Fruit fly (Drosophila melanogaster) whole organism, embryonic: ENCODE results near the gene CG32313.

Experiments
- Bteb2 ChIP-seq: fragments of 200-800 bp; sonication (Bioruptor generic); optimal IDR thresholded peaks from 2 replicates; lab custom pipeline; 2016; ENCODE audit warnings: missing biosample characterization, missing genetic modification characterization
- C15 ChIP-seq: fragments of 200-800 bp; sonication (Bioruptor generic); IDR thresholded peaks from 3 replicates; pipeline ENCODE4 v1.3.6; 2022; ENCODE audit warnings: missing biosample characterization, missing genetic modification characterization
- CG10209 ChIP-seq: fragments of 200-800 bp; sonication (Bioruptor generic); optimal IDR thresholded peaks from 3 replicates; lab custom pipeline; 2017; ENCODE audit warnings: missing biosample characterization, mild to moderate bottlenecking, missing genetic modification characterization, missing genetic modification reagents
- CG10543 ChIP-seq: fragments of 200-800 bp; sonication (Bioruptor generic); optimal IDR thresholded peaks from 3 replicates; lab custom pipeline; 2017; ENCODE audit warnings: missing biosample characterization, mild to moderate bottlenecking, missing genetic modification characterization, moderate library complexity
- CG12299 ChIP-seq: fragments of 200-800 bp; sonication (Bioruptor generic); optimal IDR thresholded peaks from 2 replicates; lab custom pipeline; 2018; ENCODE audit warnings: missing biosample characterization, mild to moderate bottlenecking, missing genetic modification characterization
- CG17359 ChIP-seq: fragments of 200-800 bp; sonication (Bioruptor generic); optimal IDR thresholded peaks from 3 replicates; lab custom pipeline; 2018; ENCODE audit warnings: missing biosample characterization, mild to moderate bottlenecking, missing genetic modification characterization, moderate library complexity
- CG17361 ChIP-seq: fragments of 200-800 bp; sonication (Bioruptor generic); IDR thresholded peaks from 3 replicates; pipeline ENCODE4 v1.3.6; 2022; ENCODE audit warnings: missing biosample characterization, missing genetic modification characterization
- CG17385 ChIP-seq: fragments of 200-800 bp; sonication (Bioruptor generic); optimal IDR thresholded peaks from 3 replicates; lab custom pipeline; 2018; ENCODE audit warnings: missing biosample characterization, mild to moderate bottlenecking, missing genetic modification characterization
- CG18011 ChIP-seq: fragments of 200-800 bp; sonication (Bioruptor generic); optimal IDR thresholded peaks from 2 replicates; lab custom pipeline; 2017; ENCODE audit warnings: missing biosample characterization, missing genetic modification characterization, mild to moderate bottlenecking, moderate library complexity, missing genotype
- CG18262 ChIP-seq: fragments of 200-800 bp; optimal IDR thresholded peaks from 3 replicates; lab custom pipeline; 2019; ENCODE audit warnings: missing biosample characterization, mild to moderate bottlenecking, missing genetic modification characterization, moderate library complexity
- CG1832 ChIP-seq: fragments of 200-800 bp; sonication (Bioruptor generic); optimal IDR thresholded peaks from 2 replicates; lab custom pipeline; 2017; ENCODE audit warnings: missing biosample characterization, mild to moderate bottlenecking, missing genetic modification characterization, inconsistent platforms
- CG18476 ChIP-seq: fragments of 200-800 bp; sonication (Bioruptor generic); optimal IDR thresholded peaks from 2 replicates; lab custom pipeline; 2016; ENCODE audit warnings: missing biosample characterization, mild to moderate bottlenecking, missing genetic modification characterization
- CG2120 ChIP-seq: fragments of 200-800 bp; sonication (Bioruptor generic); optimal IDR thresholded peaks from 3 replicates; lab custom pipeline; 2016; ENCODE audit warnings: missing biosample characterization, missing genetic modification characterization
- CG2199 ChIP-seq: fragments of 200-800 bp; sonication (Bioruptor generic); IDR thresholded peaks from 3 replicates; pipeline ENCODE4 v1.3.6; 2022; ENCODE audit warnings: missing biosample characterization, missing genetic modification characterization
- CG30431 ChIP-seq: fragments of 200-800 bp; sonication (Bioruptor generic); optimal IDR thresholded peaks from 2 replicates; lab custom pipeline; 2017; ENCODE audit warnings: missing biosample characterization, missing genetic modification characterization
- CG31224 ChIP-seq: fragments of 200-800 bp; sonication (Bioruptor generic); IDR thresholded peaks from 2 replicates; pipeline ENCODE4 v1.3.6; 2022; ENCODE audit warnings: missing biosample characterization, missing genetic modification characterization
- CG34224 ChIP-seq: fragments of 200-800 bp; sonication (Bioruptor generic); IDR thresholded peaks from 3 replicates; pipeline ENCODE4 v1.3.6; 2022; ENCODE audit warnings: missing biosample characterization, missing genetic modification characterization; ENCODE audit not compliant: partially characterized antibody
- CG4730 ChIP-seq: fragments of 200-800 bp; sonication (Bioruptor generic); IDR thresholded peaks from 2 replicates; pipeline ENCODE4 v1.3.6; 2022; ENCODE audit warnings: missing biosample characterization, missing genetic modification characterization
- CG6272 ChIP-seq: fragments of 200-800 bp; sonication (Bioruptor generic); IDR thresholded peaks from 2 replicates; pipeline ENCODE4 v1.3.6; 2022; ENCODE audit warnings: missing biosample characterization, missing genetic modification characterization
- CG7928 ChIP-seq: fragments of 200-800 bp; sonication (Bioruptor generic); optimal IDR thresholded peaks from 2 replicates; lab custom pipeline; 2017; ENCODE audit warnings: missing biosample characterization, mild to moderate bottlenecking, missing genetic modification characterization
- CG8089 ChIP-seq: fragments of 200-800 bp; sonication (Bioruptor generic); optimal IDR thresholded peaks from 3 replicates; lab custom pipeline; 2016; ENCODE audit warnings: missing biosample characterization, missing genetic modification characterization
- CG8359 ChIP-seq: fragments of 200-800 bp; sonication (Bioruptor generic); optimal IDR thresholded peaks from 2 replicates; lab custom pipeline; 2017; ENCODE audit warnings: missing biosample characterization, mild to moderate bottlenecking, missing genetic modification characterization, borderline replicate concordance
- CG9609 ChIP-seq: fragments of 200-800 bp; sonication (Bioruptor generic); optimal IDR thresholded peaks from 3 replicates; lab custom pipeline; 2016; ENCODE audit warnings: missing biosample characterization, missing genetic modification characterization
- CHES-1-like ChIP-seq: fragments of 200-800 bp; sonication (Bioruptor generic); optimal IDR thresholded peaks from 2 replicates; lab custom pipeline; 2016; ENCODE audit warnings: missing biosample characterization, missing genetic modification characterization
- D19A ChIP-seq: fragments of 200-800 bp; optimal IDR thresholded peaks from 3 replicates; lab custom pipeline; 2019; ENCODE audit warnings: missing biosample characterization, mild to moderate bottlenecking, missing genetic modification characterization, moderate library complexity
- D19B ChIP-seq: fragments of 200-800 bp; sonication (Bioruptor generic); optimal IDR thresholded peaks from 2 replicates; lab custom pipeline; 2017; ENCODE audit warnings: missing biosample characterization, mild to moderate bottlenecking, missing genetic modification characterization
- Dip3 ChIP-seq: fragments of 200-800 bp; sonication (Bioruptor generic); optimal IDR thresholded peaks from 3 replicates; lab custom pipeline; 2016; ENCODE audit warnings: missing biosample characterization, missing genetic modification characterization
- Gug ChIP-seq: fragments of 200-800 bp; sonication (Bioruptor generic); IDR thresholded peaks from 4 replicates; pipeline ENCODE4 v1.3.6; 2022; ENCODE audit warnings: missing biosample characterization, missing genetic modification characterization
- Hand ChIP-seq: fragments of 200-800 bp; sonication (Bioruptor generic); optimal IDR thresholded peaks from 2 replicates; lab custom pipeline; 2017; ENCODE audit warnings: mild to moderate bottlenecking, missing biosample characterization, missing genetic modification reagents, missing genetic modification characterization
- Max ChIP-seq: fragments of 200-800 bp; sonication (Bioruptor generic); optimal IDR thresholded peaks from 2 replicates; lab custom pipeline; 2016; ENCODE audit warnings: missing biosample characterization, mild to moderate bottlenecking, missing genetic modification characterization
- NC2β ChIP-seq: fragments of 200-800 bp; sonication (Bioruptor generic); optimal IDR thresholded peaks from 2 replicates; lab custom pipeline; 2016; ENCODE audit warnings: missing biosample characterization, missing genetic modification characterization
- Nf-YB ChIP-seq: fragments of 200-800 bp; sonication (Bioruptor generic); optimal IDR thresholded peaks from 3 replicates; lab custom pipeline; 2019; ENCODE audit warnings: missing biosample characterization, mild to moderate bottlenecking, missing genetic modification characterization, moderate library complexity
- Opbp ChIP-seq: fragments of 200-800 bp; sonication (Bioruptor generic); IDR thresholded peaks from 3 replicates; pipeline ENCODE4 v1.3.6; 2022; ENCODE audit warnings: missing biosample characterization, missing genetic modification characterization; ENCODE audit not compliant: partially characterized antibody
- Scr ChIP-seq: fragments of 200-800 bp; sonication (Bioruptor generic); IDR thresholded peaks from 2 replicates; pipeline ENCODE4 v1.3.6; 2022; ENCODE audit warnings: missing biosample characterization, missing genetic modification characterization; ENCODE audit not compliant: partially characterized antibody
- ab ChIP-seq: fragments of 200-800 bp; sonication (Bioruptor generic); optimal IDR thresholded peaks from 2 replicates; lab custom pipeline; 2016; ENCODE audit warnings: missing biosample characterization, missing genetic modification characterization
- chinmo ChIP-seq: fragments of 200-800 bp; sonication (Bioruptor generic); IDR thresholded peaks from 4 replicates; pipeline ENCODE4 v1.3.6; 2022; ENCODE audit warnings: missing biosample characterization, missing genetic modification characterization; ENCODE audit not compliant: partially characterized antibody
- crol ChIP-seq: fragments of 200-800 bp; sonication (Bioruptor generic); IDR thresholded peaks from 2 replicates; pipeline ENCODE4 v1.3.6; 2022; ENCODE audit warnings: missing biosample characterization, missing genetic modification characterization
- dmrt11E ChIP-seq: fragments of 200-800 bp; sonication (Bioruptor generic); optimal IDR thresholded peaks from 3 replicates; lab custom pipeline; 2018; ENCODE audit warnings: missing biosample characterization, mild to moderate bottlenecking, missing genetic modification characterization, moderate library complexity
- fd96Cb ChIP-seq: fragments of 200-800 bp; sonication (Bioruptor generic); optimal IDR thresholded peaks from 2 replicates; lab custom pipeline; 2018; ENCODE audit warnings: missing biosample characterization, mild to moderate bottlenecking, missing genetic modification characterization, moderate library complexity
- gro ChIP-seq: fragments of 200-800 bp; sonication (Bioruptor generic); optimal IDR thresholded peaks from 2 replicates; lab custom pipeline; 2016; ENCODE audit warnings: missing biosample characterization, missing genetic modification characterization
- hbn ChIP-seq: fragments of 200-800 bp; sonication (Bioruptor generic); IDR thresholded peaks from 2 replicates; pipeline ENCODE4 v1.3.6; 2022; ENCODE audit warnings: missing biosample characterization, missing genetic modification characterization; ENCODE audit not compliant: partially characterized antibody
- hkb ChIP-seq, 2 experiments: fragments of 200-800 bp in 1 of 2; fragments of >200 bp in 1 of 2; sonication (Bioruptor generic) in 1 of 2; IDR thresholded peaks in 1 of 2; optimal IDR thresholded peaks in 1 of 2; 2 replicates each; pipeline versions ENCODE4 v1.3.6 to Lab custom; 2017 to 2022; ENCODE audit warnings: missing biosample characterization in 1 of 2, missing genetic modification characterization in 1 of 2
- lola ChIP-seq, 3 experiments: fragments of >200 bp in 2 of 3; fragments of 200-800 bp in 1 of 3; sonication (Bioruptor generic) in 1 of 3; optimal IDR thresholded peaks; 2 replicates each; lab custom pipeline; 2017 to 2019; ENCODE audit warnings: missing biosample characterization in 3 of 3, missing genetic modification characterization in 3 of 3, mild to moderate bottlenecking in 1 of 3, moderate library complexity in 1 of 3
- lov ChIP-seq, 2 experiments: fragments of 200-800 bp in 1 of 2; fragments of >200 bp in 1 of 2; sonication (Bioruptor generic) in 1 of 2; IDR thresholded peaks in 1 of 2; optimal IDR thresholded peaks in 1 of 2; 2 replicates in 1 of 2; 3 replicates in 1 of 2; pipeline versions ENCODE4 v1.3.6 to Lab custom; 2017 to 2022; ENCODE audit warnings: missing biosample characterization in 1 of 2, missing genetic modification characterization in 1 of 2
- prd ChIP-seq, 3 experiments: fragments of >200 bp in 2 of 3; fragments of 200-800 bp in 1 of 3; sonication (Bioruptor generic) in 1 of 3; optimal IDR thresholded peaks in 2 of 3; IDR thresholded peaks in 1 of 3; 2 replicates in 2 of 3; 3 replicates in 1 of 3; pipeline versions ENCODE4 v1.3.6 to Lab custom; 2017 to 2022; ENCODE audit warnings: missing biosample characterization in 1 of 3, missing genetic modification characterization in 1 of 3
- pzg ChIP-seq: fragments of 200-800 bp; sonication (Bioruptor generic); optimal IDR thresholded peaks from 3 replicates; lab custom pipeline; 2018; ENCODE audit warnings: missing biosample characterization, mild to moderate bottlenecking, missing genetic modification characterization, moderate library complexity
- tx ChIP-seq: fragments of 200-800 bp; sonication (Bioruptor generic); optimal IDR thresholded peaks from 2 replicates; lab custom pipeline; 2016; ENCODE audit warnings: missing biosample characterization, missing genetic modification characterization
- wek ChIP-seq: fragments of 200-800 bp; sonication (Bioruptor generic); optimal IDR thresholded peaks from 3 replicates; lab custom pipeline; 2018; ENCODE audit warnings: missing biosample characterization, mild to moderate bottlenecking, missing genetic modification characterization, moderate library complexity
- yki ChIP-seq: fragments of >200 bp; optimal IDR thresholded peaks from 3 replicates; lab custom pipeline; 2018

CG32313 gene

DNA sequence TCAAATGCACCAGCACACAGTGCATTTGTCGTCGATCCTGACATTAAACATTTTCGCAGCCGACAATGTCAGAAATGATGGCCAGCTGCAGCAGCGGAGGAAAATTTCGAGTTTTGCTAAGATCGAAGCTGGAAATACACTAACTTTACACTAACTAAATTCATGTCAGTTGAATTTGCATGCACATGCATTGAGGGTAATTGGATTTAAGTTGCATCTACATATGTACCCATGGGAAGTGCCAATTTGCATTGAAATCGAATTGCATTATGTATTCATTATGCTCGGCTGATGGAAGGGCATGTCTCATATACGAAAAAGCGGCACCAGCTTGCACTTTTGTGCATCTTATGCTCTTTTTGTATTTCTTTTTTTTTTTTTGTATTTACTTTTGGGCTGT lies 39.2 kb upstream of the CG32313 start (continued):
- TF ChIP-seq tx (GFP tag; lab: Kevin White, UChicago): no peak
- TF ChIP-seq CHES-1-like: no peak
- TF ChIP-seq CG6272 (GFP tag; lab: Robert Waterston, UW): no peak; the same call in 1 of the 2 replicates
- TF ChIP-seq CG34224 (GFP tag; lab: Robert Waterston, UW): no peak
- no peak for TF ChIP-seq hkb (optimal IDR thresholded peaks at IDR 0.05; lab: Kevin White, UChicago)
- 0 out of 2 replicates have a peak, but pooled peaks have one; percentile 34 for TF ChIP-seq hkb (GFP tag; IDR thresholded peaks at IDR 0.05; lab: Robert Waterston, UW)
- TF ChIP-seq Gug (GFP tag; lab: Robert Waterston, UW): peak; percentile 21; the same call in 1 of the 4 replicates
- no peak for TF ChIP-seq CG8089 (GFP tag; lab: Kevin White, UChicago)
- TF ChIP-seq Hand (GFP tag; lab: Kevin White, UChicago): no peak
- TF ChIP-seq CG18476 (GFP tag; lab: Kevin White, UChicago): no peak
- TF ChIP-seq CG17359 (tag; lab: Kevin White, UChicago): peak; percentile 56
- TF ChIP-seq CG31224 (GFP tag; lab: Robert Waterston, UW): no peak
- TF ChIP-seq CG18262 (tag; lab: Kevin White, UChicago): peak; percentile 46
- no peak for TF ChIP-seq Bteb2 (GFP tag; lab: Kevin White, UChicago)
- no peak for TF ChIP-seq lola (GFP tag; optimal IDR thresholded peaks at IDR 0.05; lab: Kevin White, UChicago)
- TF ChIP-seq CG17385 (GFP tag; lab: Kevin White, UChicago): no peak
- no peak for TF ChIP-seq wek (GFP tag; lab: Kevin White, UChicago)
- TF ChIP-seq dmrt11E (tag; lab: Kevin White, UChicago): no peak
- TF ChIP-seq gro (GFP tag; lab: Kevin White, UChicago): no peak
- TF ChIP-seq CG7928 (GFP tag; lab: Kevin White, UChicago): no peak
- TF ChIP-seq CG2120 (GFP tag; lab: Kevin White, UChicago): no peak
- TF ChIP-seq ab (GFP tag; lab: Kevin White, UChicago): no peak
- TF ChIP-seq Max (GFP tag; lab: Kevin White, UChicago): no peak
- no peak for TF ChIP-seq CG1832 (GFP tag; lab: Kevin White, UChicago)
- TF ChIP-seq crol (GFP tag; lab: Robert Waterston, UW): no peak
- TF ChIP-seq CG30431 (GFP tag; lab: Kevin White, UChicago): no peak
- TF ChIP-seq prd (optimal IDR thresholded peaks at IDR 0.05; lab: Kevin White, UChicago): no peak
- peak; percentile 48; the same call in 2 of the 3 replicates for TF ChIP-seq prd (GFP tag; IDR thresholded peaks at IDR 0.05; lab: Robert Waterston, UW)
- no peak for TF ChIP-seq CG10209 (GFP tag; lab: Kevin White, UChicago)
- no peak for TF ChIP-seq Opbp (GFP tag; lab: Robert Waterston, UW)
- TF ChIP-seq Nf-YB (GFP tag; lab: Kevin White, UChicago): no peak
- TF ChIP-seq CG10543 (GFP tag; lab: Kevin White, UChicago): no peak
- no peak for TF ChIP-seq CG2199 (GFP tag; lab: Robert Waterston, UW)
- TF ChIP-seq CG12299 (tag; lab: Kevin White, UChicago): no peak
- no peak for TF ChIP-seq NC2β (GFP tag; lab: Kevin White, UChicago)
- no peak for TF ChIP-seq Scr
- TF ChIP-seq D19B: no peak
- no peak for TF ChIP-seq CG18011
- TF ChIP-seq CG4730: 0 out of 2 replicates have a peak, but pooled peaks have one; percentile 18
- no peak for TF ChIP-seq CG9609 (GFP tag; lab: Kevin White, UChicago)
- peak; percentile 81 for TF ChIP-seq D19A (tag; lab: Kevin White, UChicago)
- no peak for TF ChIP-seq CG8359 (GFP tag; lab: Kevin White, UChicago)
- TF ChIP-seq hbn (GFP tag; lab: Robert Waterston, UW): no peak
- no peak for TF ChIP-seq lov (optimal IDR thresholded peaks at IDR 0.05; lab: Kevin White, UChicago)
- no peak for TF ChIP-seq lov (GFP tag; IDR thresholded peaks at IDR 0.05; lab: Robert Waterston, UW)
- TF ChIP-seq pzg: no peak
- no peak for TF ChIP-seq yki
- no peak for TF ChIP-seq Dip3
- TF ChIP-seq fd96Cb (tag; lab: Kevin White, UChicago): peak; percentile 62
- no peak for TF ChIP-seq C15 (GFP tag; lab: Robert Waterston, UW)
- TF ChIP-seq CG17361: 0 out of 3 replicates have a peak, but pooled peaks have one; percentile 39
- no peak for TF ChIP-seq chinmo
